Worm (Caenorhabditis elegans): ENCODE measurements around the gene Y45F3A.8.

The Y45F3A.8 gene

DNA sequence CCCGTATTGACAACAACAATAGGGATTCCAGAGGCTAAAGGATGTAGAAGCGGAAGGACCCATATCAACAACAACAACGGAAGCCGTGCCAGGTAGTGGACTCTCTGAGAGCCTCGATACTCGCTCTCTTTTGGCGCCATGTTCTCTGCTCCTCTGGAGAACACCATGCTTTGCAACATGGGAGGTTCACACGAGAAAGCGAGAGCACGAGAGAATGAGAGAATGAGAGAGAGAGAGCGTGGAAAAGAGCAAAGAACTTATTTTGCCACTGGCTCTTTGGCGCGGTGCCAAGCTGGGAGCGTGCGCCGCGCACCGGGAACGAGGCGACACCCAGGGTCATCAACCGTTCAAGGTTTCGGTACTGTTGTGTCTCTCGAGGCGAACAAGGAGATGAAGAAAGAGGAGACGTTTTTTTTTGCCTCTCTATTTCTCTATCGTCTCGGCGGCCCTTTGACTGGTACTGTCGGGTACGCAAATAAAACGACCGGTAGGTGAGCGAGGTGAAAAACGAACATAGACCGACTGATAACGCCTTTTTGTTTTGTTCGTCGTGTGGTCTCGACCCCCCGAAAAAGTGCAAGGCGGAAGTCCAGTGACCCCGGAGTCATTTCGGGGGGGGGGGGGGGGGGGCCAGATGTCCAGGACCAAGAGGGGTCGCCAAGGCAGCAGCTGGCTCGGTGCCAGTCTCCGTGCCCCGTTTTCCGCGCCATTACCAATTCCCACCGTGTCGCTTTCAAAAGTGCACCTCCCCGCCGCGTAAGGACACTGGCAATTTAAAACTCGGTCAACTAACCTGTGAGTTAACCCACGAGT lies 40.2 kb upstream of the Y45F3A.8 start, which contains the start of gene Y39A1A.10:
Y39A1A.10 (plus strand) TSS at position 139 of the 813 bp plus-strand sequence.
- no peak for TF ChIP-seq ekl-4 (GFP tag; IDR thresholded peaks at IDR 0.05)
- no peak for TF ChIP-seq tbx-9 (tag; optimal IDR thresholded peaks at IDR 0.05; ENCODE audit: borderline replicate concordance)
- no peak for TF ChIP-seq ccch-3 (GFP tag; optimal IDR thresholded peaks at IDR 0.05)
- no peak for TF ChIP-seq T07F8.4 (tag; optimal IDR thresholded peaks at IDR 0.05)
- TF ChIP-seq C06A6.2 (GFP tag; conservative IDR thresholded peaks at IDR 0.05): no peak
- TF ChIP-seq aptf-2 (GFP tag; conservative IDR thresholded peaks at IDR 0.05): no peak
- TF ChIP-seq nfyb-1 (GFP tag; IDR thresholded peaks at IDR 0.05): 0 out of 2 replicates have a peak, but pooled peaks have one; percentile 54
- no peak for TF ChIP-seq F52B5.7 (tag; optimal IDR thresholded peaks at IDR 0.05)
- TF ChIP-seq hlh-12 (tag; optimal IDR thresholded peaks at IDR 0.05): no peak
- no peak for TF ChIP-seq xnd-1 (tag; optimal IDR thresholded peaks at IDR 0.05)
- no peak for TF ChIP-seq T26A5.8 (tag; optimal IDR thresholded peaks at IDR 0.05)
- TF ChIP-seq F39B2.1 (GFP tag; IDR thresholded peaks at IDR 0.05): no peak
- TF ChIP-seq tbp1 (GFP tag; optimal IDR thresholded peaks at IDR 0.05): no peak
- TF ChIP-seq rcor-1 (GFP tag; IDR thresholded peaks at IDR 0.05): no peak
- TF ChIP-seq egrh-3 (GFP tag; IDR thresholded peaks at IDR 0.05): peak; percentile 95
- TF ChIP-seq fkh-3 (tag; optimal IDR thresholded peaks at IDR 0.05): no peak
- 0 out of 2 replicates have a peak, but pooled peaks have one; percentile 11 for TF ChIP-seq lin-26 (GFP tag; IDR thresholded peaks at IDR 0.05)
- no peak for TF ChIP-seq him-1 (tag; optimal IDR thresholded peaks at IDR 0.05)
- TF ChIP-seq F23B12.7 (tag; optimal IDR thresholded peaks at IDR 0.05; ENCODE audit: insufficient read depth): no peak
- peak; percentile 84 for TF ChIP-seq zfh-2 (GFP tag; conservative IDR thresholded peaks at IDR 0.05)
- TF ChIP-seq lsl-1 (GFP tag; optimal IDR thresholded peaks at IDR 0.05): no peak
- TF ChIP-seq aptf-3 (GFP tag; IDR thresholded peaks at IDR 0.05): no peak
- TF ChIP-seq ceh-58 (GFP tag; IDR thresholded peaks at IDR 0.05): 0 out of 2 replicates have a peak, but pooled peaks have one; percentile 74
- TF ChIP-seq somi-1 (GFP tag; optimal IDR thresholded peaks at IDR 0.05): no peak
- no peak for TF ChIP-seq cebp-1 (GFP tag; IDR thresholded peaks at IDR 0.05)
- peak; percentile 4 for TF ChIP-seq cebp-1 (tag; optimal IDR thresholded peaks at IDR 0.05)
- no peak for TF ChIP-seq nhr-27 (tag; optimal IDR thresholded peaks at IDR 0.05)
- no peak for TF ChIP-seq unc-62 (GFP tag; optimal IDR thresholded peaks at IDR 0.05)
- TF ChIP-seq Y53F4B.3 (GFP tag; IDR thresholded peaks at IDR 0.05): no peak
- TF ChIP-seq zim-3 (tag; optimal IDR thresholded peaks at IDR 0.05): no peak
- no peak for TF ChIP-seq B0035.1 (tag; optimal IDR thresholded peaks at IDR 0.05)
- TF ChIP-seq nhr-179 (tag; optimal IDR thresholded peaks at IDR 0.05): no peak
- no peak for TF ChIP-seq attf-5 (GFP tag; optimal IDR thresholded peaks at IDR 0.05)
- no peak for TF ChIP-seq atf-7 (tag; optimal IDR thresholded peaks at IDR 0.05)
- TF ChIP-seq gei-17 (GFP tag; optimal IDR thresholded peaks at IDR 0.05): no peak
- no peak for TF ChIP-seq lin-40 (tag; optimal IDR thresholded peaks at IDR 0.05)
- TF ChIP-seq madf-10 (tag; optimal IDR thresholded peaks at IDR 0.05): no peak
- TF ChIP-seq F55B11.4 (tag; optimal IDR thresholded peaks at IDR 0.05; ENCODE audit: borderline replicate concordance, insufficient read depth): no peak
- no peak for TF ChIP-seq B0336.3 (GFP tag; IDR thresholded peaks at IDR 0.05)

All from whole organism, young adult.